Fruit fly (Drosophila melanogaster) S2 (cell line): Measurements from ENCODE around the gene bond.

Experiments
- CG8478 ChIP-seq: fragments of >200 bp; optimal IDR thresholded peaks from 2 replicates; lab custom pipeline; 2018
- CTCF ChIP-seq, 2 experiments: fragments of >200 bp; optimal IDR thresholded peaks; 2 replicates each; lab custom pipeline; 2018

The bond gene

DNA sequence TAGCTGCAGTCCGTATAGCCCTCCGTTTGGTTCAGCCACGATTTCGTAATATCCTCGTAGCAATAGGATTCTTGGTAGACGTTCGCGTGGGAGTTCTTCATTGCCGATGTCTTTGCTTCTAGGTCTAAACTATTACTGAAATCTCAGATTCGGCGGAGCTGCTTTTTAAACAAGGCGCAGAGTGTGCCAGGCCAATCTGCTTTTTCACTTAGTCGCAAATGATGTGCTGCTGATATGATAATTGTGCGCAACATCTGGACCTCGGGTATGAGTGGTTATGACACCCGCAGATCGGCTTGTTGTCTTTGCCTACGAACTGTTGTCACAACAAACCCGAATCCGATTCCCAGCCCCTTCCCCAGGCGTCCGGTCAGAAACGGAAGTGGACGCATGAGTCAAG is 36.0 kb downstream of the bond start, which contains the start of gene btn:
Gene btn (minus strand): TSS at position 101 of the 400 bp plus-strand sequence.
- TF ChIP-seq CTCF (optimal IDR thresholded peaks at IDR 0.05; lab: Kevin White, UChicago) (no peak), CG8478 (no peak)

dm6 chr3R:22587419-22587963 is 37.0 kb downstream of the bond start, which contains the start of gene Efa6:
Gene Efa6 (plus strand): TSS chr3R:22587755.
- TF ChIP-seq CTCF (optimal IDR thresholded peaks at IDR 0.05; lab: Kevin White, UChicago) (no peak), CG8478 (no peak)

- TF ChIP-seq CG8478 (no peak), CTCF (optimal IDR thresholded peaks at IDR 0.05; lab: Kevin White, UChicago) (no peak)
Measured at dm6 chr3R:22588756-22589155, 38.3 kb downstream of the bond start.

- TF ChIP-seq CG8478, result no peak
- TF ChIP-seq CTCF (optimal IDR thresholded peaks at IDR 0.05; lab: Kevin White, UChicago), result no peak
Measured at dm6 chr3R:22589311-22589710, 38.8 kb downstream of the bond start.

DNA sequence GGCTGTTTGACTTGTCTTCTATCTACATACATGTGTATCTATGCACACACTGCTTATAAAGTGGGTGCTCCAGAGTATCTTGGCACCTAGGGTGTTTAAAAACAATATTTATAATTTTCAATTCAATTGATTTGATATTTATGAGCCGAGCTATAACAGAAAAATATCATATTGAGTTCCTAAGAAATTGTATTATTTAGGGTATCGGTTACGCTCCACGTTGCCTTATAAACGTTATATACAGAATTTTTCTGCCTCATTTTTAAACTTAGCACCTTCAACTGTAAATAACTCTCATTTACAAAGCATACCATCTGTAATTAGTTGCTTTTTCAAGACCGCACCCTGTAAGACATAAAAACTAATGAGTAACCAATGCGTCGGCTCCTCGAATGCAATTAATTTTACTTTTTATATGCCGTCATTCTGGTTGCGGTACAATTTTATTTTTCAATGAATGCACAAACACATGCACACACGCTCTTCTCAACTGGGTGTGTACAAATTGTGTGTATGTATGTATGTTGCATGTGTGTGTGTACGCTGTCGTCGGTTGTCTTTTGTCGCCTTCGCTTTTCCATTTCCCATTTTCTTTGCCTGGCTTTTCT is 40.3 kb downstream of the bond start:
- TF ChIP-seq CG8478 (no peak), CTCF (optimal IDR thresholded peaks at IDR 0.05; lab: Kevin White, UChicago) (no peak)

- no peak for TF ChIP-seq CG8478
- no peak for TF ChIP-seq CTCF (optimal IDR thresholded peaks at IDR 0.05; lab: Kevin White, UChicago)
Measured at dm6 chr3R:22594257-22594656, 43.8 kb downstream of the bond start.

- TF ChIP-seq CTCF (optimal IDR thresholded peaks at IDR 0.05; lab: Kevin White, UChicago) (no peak), CG8478 (no peak)
Measured at dm6 chr3R:22595293-22595868, 44.9 kb downstream of the bond start.

DNA sequence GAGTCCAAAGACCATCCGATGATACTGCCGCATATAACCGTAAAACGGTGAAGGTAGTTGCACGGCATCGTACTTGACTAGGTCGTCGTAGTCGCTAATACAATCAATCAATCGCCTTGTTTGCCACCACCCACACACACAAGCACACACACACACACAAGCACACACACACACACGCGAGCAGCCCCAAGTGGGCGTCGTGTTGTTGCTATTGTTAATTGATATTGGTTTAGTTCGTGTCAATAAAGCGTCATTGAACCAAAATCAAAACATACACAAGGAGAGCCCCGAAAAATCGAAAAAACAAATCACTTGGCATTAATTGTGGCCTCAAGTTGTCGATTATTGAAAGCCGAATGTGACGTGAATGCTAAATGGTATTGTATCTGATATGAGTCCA is 46.0 kb downstream of the bond start:
- TF ChIP-seq CTCF (optimal IDR thresholded peaks at IDR 0.05; lab: Kevin White, UChicago) (no peak), CG8478 (no peak)

DNA sequence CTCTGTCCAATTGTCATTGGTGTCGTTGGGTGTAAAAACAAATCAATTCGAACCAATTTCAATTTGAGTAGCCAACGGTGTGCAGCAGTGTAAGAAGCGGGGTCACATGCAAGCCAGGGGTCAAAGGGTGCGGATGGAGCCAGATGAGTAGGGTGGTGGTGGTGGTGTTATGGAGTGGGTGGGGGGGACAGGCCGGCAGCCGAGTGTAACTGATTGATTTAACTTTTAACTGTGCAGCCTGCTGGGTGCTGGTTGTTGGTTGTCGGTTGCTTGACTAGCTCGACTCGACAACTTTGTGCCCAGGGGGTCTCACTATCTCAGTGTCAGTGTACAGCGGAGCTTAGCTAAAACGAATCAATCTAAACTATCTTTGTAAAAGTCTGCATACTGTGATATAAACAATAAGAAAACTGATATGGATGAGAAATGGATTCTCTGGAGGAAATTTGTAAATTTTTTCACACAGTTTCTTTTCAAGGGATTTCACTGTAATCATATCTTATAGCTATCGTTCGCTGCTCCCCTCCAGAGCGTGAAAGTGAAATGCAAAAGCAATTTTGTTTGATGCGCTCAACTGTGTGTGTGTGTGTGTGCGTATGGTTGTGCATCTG is 47.0 kb downstream of the bond start:
- no peak for TF ChIP-seq CG8478
- TF ChIP-seq CTCF (optimal IDR thresholded peaks at IDR 0.05; lab: Kevin White, UChicago), result no peak

dm6 chr3R:22598759-22599158 is 48.3 kb downstream of the bond start:
- TF ChIP-seq CG8478 (no peak), CTCF (optimal IDR thresholded peaks at IDR 0.05; lab: Kevin White, UChicago) (no peak)

- TF ChIP-seq CG8478 (no peak), CTCF (optimal IDR thresholded peaks at IDR 0.05; lab: Kevin White, UChicago) (no peak)
Measured at dm6 chr3R:22602783-22603182, 52.3 kb downstream of the bond start.
